Fruit fly (Drosophila melanogaster): ENCODE results near the gene CG5860.

dm6 chr3R:17404155-17404554 is 5.3 kb upstream of the CG5860 start:
- TF ChIP-seq psq (optimal IDR thresholded peaks at IDR 0.05) (no peak), pan (optimal IDR thresholded peaks at IDR 0.05) (no peak), CG8478 (optimal IDR thresholded peaks at IDR 0.05) (no peak), EcR (GFP tag; optimal IDR thresholded peaks at IDR 0.05) (no peak)

All from whole organism.